Worm (Caenorhabditis elegans): ENCODE measurements around the gene gskl-1.
A peak's percentile ranks its signal among the peaks of the same experiment; 100 is the strongest.

DNA sequence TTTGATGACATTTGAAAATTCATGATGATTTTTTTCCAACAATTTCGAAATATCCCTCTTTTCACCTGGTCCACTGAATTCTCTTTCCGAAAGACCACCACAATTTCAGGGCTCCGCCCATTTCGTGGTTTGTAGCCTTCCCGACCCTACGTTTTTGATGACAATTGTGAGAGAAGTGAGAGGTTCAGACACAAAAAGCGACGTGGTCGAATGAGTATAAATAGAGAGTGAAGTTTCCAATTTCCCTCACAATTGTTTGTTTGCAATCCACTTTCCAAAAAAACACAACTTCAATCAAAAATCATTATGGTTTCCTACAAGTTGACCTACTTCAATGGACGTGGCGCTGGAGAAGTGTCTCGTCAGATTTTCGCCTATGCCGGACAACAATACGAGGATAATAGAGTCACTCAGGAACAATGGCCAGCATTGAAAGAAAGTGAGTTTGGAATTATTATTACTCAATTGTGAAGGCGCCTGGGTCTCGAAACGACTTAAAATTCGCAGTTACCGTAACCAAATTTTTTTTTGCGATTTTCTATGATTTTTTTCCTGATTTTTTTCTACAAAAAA is 2.8 kb downstream of the gskl-1 start, which contains the start of gene gst-5:
- no peak for TF ChIP-seq unc-62 (GFP tag; optimal IDR thresholded peaks at IDR 0.05)
- no peak for TF ChIP-seq fkh-10 (GFP tag; optimal IDR thresholded peaks at IDR 0.05)
- peak; percentile 99 for TF ChIP-seq skn-1 (tag; optimal IDR thresholded peaks at IDR 0.05)
